Worm (Caenorhabditis elegans) whole organism, late embryonic: ENCODE results near the gene B0403.3.

Experiments
- C38D4.7 ChIP-seq: fragments of 200-800 bp; sonication (Bioruptor generic); optimal IDR thresholded peaks from 2 replicates; lab custom pipeline; 2018; ENCODE audit warnings: mild to moderate bottlenecking, missing genetic modification characterization, moderate library complexity, missing compliant biosample characterization
- K02D7.2 ChIP-seq: sonication (generic microtip); optimal IDR thresholded peaks from 2 replicates; lab custom pipeline; 2017; ENCODE audit warnings: mild to moderate bottlenecking, missing genetic modification characterization, missing compliant biosample characterization
- K09A11.1 ChIP-seq: sonication (generic microtip); optimal IDR thresholded peaks from 2 replicates; lab custom pipeline; 2017; ENCODE audit warnings: antibody characterized with exemption, mild to moderate bottlenecking, missing genetic modification characterization, missing compliant biosample characterization; ENCODE audit not compliant: insufficient read depth
- T23F11.4 ChIP-seq: fragments of 200-800 bp; sonication (Bioruptor generic); optimal IDR thresholded peaks from 2 replicates; lab custom pipeline; 2018; ENCODE audit warnings: mild to moderate bottlenecking, missing genetic modification characterization, missing compliant biosample characterization
- Y22D7AL.16 ChIP-seq: sonication (generic microtip); optimal IDR thresholded peaks from 2 replicates; lab custom pipeline; 2016; ENCODE audit warnings: missing genetic modification characterization, missing compliant biosample characterization
- ceh-14 ChIP-seq: sonication (generic microtip); optimal IDR thresholded peaks from 2 replicates; lab custom pipeline; 2016; ENCODE audit warnings: missing genotype, missing genetic modification characterization, missing compliant biosample characterization
- ceh-18 ChIP-seq: sonication (generic microtip); optimal IDR thresholded peaks from 2 replicates; lab custom pipeline; 2016; ENCODE audit warnings: missing genetic modification characterization, missing compliant biosample characterization
- ceh-2 ChIP-seq: sonication (generic microtip); optimal IDR thresholded peaks from 2 replicates; lab custom pipeline; 2016; ENCODE audit warnings: missing genotype, missing genetic modification characterization, missing compliant biosample characterization
- ceh-31 ChIP-seq: sonication (generic microtip); optimal IDR thresholded peaks from 2 replicates; lab custom pipeline; 2016; ENCODE audit warnings: missing genetic modification characterization, missing compliant biosample characterization
- ceh-45 ChIP-seq: fragments of 200-800 bp; sonication (Bioruptor generic); IDR thresholded peaks from 2 replicates; pipeline ENCODE4 v1.3.6; 2022; ENCODE audit warnings: missing genetic modification reagents, missing genetic modification characterization, missing compliant biosample characterization
- ceh-48 ChIP-seq: sonication (generic microtip); optimal IDR thresholded peaks from 2 replicates; lab custom pipeline; 2016; ENCODE audit warnings: missing genetic modification characterization, inconsistent platforms, missing compliant biosample characterization
- ceh-9 ChIP-seq: sonication (generic microtip); optimal IDR thresholded peaks from 2 replicates; lab custom pipeline; 2016; ENCODE audit warnings: mild to moderate bottlenecking, missing genetic modification characterization, inconsistent platforms, missing compliant biosample characterization
- elt-4 ChIP-seq: sonication (generic microtip); optimal IDR thresholded peaks from 2 replicates; lab custom pipeline; 2016; ENCODE audit warnings: missing genetic modification characterization, missing compliant biosample characterization
- ets-4 ChIP-seq: sonication (generic microtip); optimal IDR thresholded peaks from 2 replicates; lab custom pipeline; 2016; ENCODE audit warnings: missing genetic modification characterization, missing compliant biosample characterization
- eyg-1 ChIP-seq: sonication (generic microtip); optimal IDR thresholded peaks from 2 replicates; lab custom pipeline; 2016; ENCODE audit warnings: missing genotype, missing genetic modification characterization, missing compliant biosample characterization
- fkh-6 ChIP-seq: sonication (generic microtip); optimal IDR thresholded peaks from 2 replicates; lab custom pipeline; 2016; ENCODE audit warnings: missing genetic modification characterization, missing compliant biosample characterization
- gmeb-2 ChIP-seq: sonication (generic microtip); optimal IDR thresholded peaks from 2 replicates; lab custom pipeline; 2016; ENCODE audit warnings: missing genetic modification characterization, inconsistent platforms, missing compliant biosample characterization
- hlh-13 ChIP-seq: fragments of 200-800 bp; sonication (Bioruptor generic); optimal IDR thresholded peaks from 2 replicates; lab custom pipeline; 2018; ENCODE audit warnings: mild to moderate bottlenecking, missing genetic modification characterization, missing compliant biosample characterization
- hlh-15 ChIP-seq: sonication (generic microtip); optimal IDR thresholded peaks from 2 replicates; lab custom pipeline; 2016; ENCODE audit warnings: missing genetic modification characterization, missing compliant biosample characterization
- hlh-6 ChIP-seq: sonication (generic microtip); optimal IDR thresholded peaks from 2 replicates; lab custom pipeline; 2016; ENCODE audit warnings: missing genotype, missing genetic modification characterization, missing compliant biosample characterization
- mec-3 ChIP-seq: sonication (generic microtip); optimal IDR thresholded peaks from 2 replicates; lab custom pipeline; 2016; ENCODE audit warnings: borderline replicate concordance, missing genetic modification characterization, missing compliant biosample characterization
- nhr-232 ChIP-seq: sonication (generic microtip); optimal IDR thresholded peaks from 2 replicates; lab custom pipeline; 2016; ENCODE audit warnings: missing genetic modification characterization, missing compliant biosample characterization
- npax-4 ChIP-seq: sonication (generic microtip); optimal IDR thresholded peaks from 2 replicates; lab custom pipeline; 2016; ENCODE audit warnings: missing genetic modification characterization, missing compliant biosample characterization
- odd-2 ChIP-seq: sonication (generic microtip); optimal IDR thresholded peaks from 2 replicates; lab custom pipeline; 2017; ENCODE audit warnings: antibody characterized with exemption, mild to moderate bottlenecking, missing genetic modification characterization, missing compliant biosample characterization
- pag-3 ChIP-seq: sonication (generic microtip); optimal IDR thresholded peaks from 2 replicates; lab custom pipeline; 2016; ENCODE audit warnings: missing compliant biosample characterization, missing genetic modification characterization, borderline replicate concordance
- pat-9 ChIP-seq: fragments of 200-800 bp; sonication (Bioruptor generic); optimal IDR thresholded peaks from 2 replicates; lab custom pipeline; 2018; ENCODE audit warnings: mild to moderate bottlenecking, missing genetic modification characterization, moderate library complexity, missing compliant biosample characterization
- pha-4 ChIP-seq: fragments of 150-350 bp; optimal IDR thresholded peaks from 2 replicates; lab custom pipeline; 2018; ENCODE audit warnings: missing biosample characterization, missing genetic modification reagents, missing genetic modification characterization
- pqm-1 ChIP-seq: sonication (generic microtip); optimal IDR thresholded peaks from 2 replicates; lab custom pipeline; 2016; ENCODE audit warnings: missing genetic modification characterization, missing compliant biosample characterization
- ref-2 ChIP-seq: sonication (generic microtip); optimal IDR thresholded peaks from 2 replicates; lab custom pipeline; 2016; ENCODE audit warnings: missing genetic modification characterization, missing compliant biosample characterization
- sdc-2 ChIP-seq: sonication (generic microtip); optimal IDR thresholded peaks from 2 replicates; lab custom pipeline; 2016; ENCODE audit warnings: missing genotype, missing genetic modification characterization, missing compliant biosample characterization
- tbx-2 ChIP-seq: sonication (generic microtip); optimal IDR thresholded peaks from 2 replicates; lab custom pipeline; 2016; ENCODE audit warnings: missing genetic modification characterization, missing compliant biosample characterization
- tbx-7 ChIP-seq: sonication (generic microtip); optimal IDR thresholded peaks from 2 replicates; lab custom pipeline; 2016; ENCODE audit warnings: missing genotype, missing genetic modification characterization, missing compliant biosample characterization
- ttx-3 ChIP-seq: sonication (generic microtip); optimal IDR thresholded peaks from 2 replicates; lab custom pipeline; 2016; ENCODE audit warnings: missing genetic modification reagents, missing genetic modification characterization, missing compliant biosample characterization
- unc-42 ChIP-seq: sonication (generic microtip); optimal IDR thresholded peaks from 2 replicates; lab custom pipeline; 2016; ENCODE audit warnings: missing genotype, missing genetic modification characterization, missing compliant biosample characterization
- unc-86 ChIP-seq: sonication (generic microtip); optimal IDR thresholded peaks from 2 replicates; lab custom pipeline; 2016; ENCODE audit warnings: missing genetic modification characterization, missing compliant biosample characterization
- ztf-16 ChIP-seq: sonication (generic microtip); optimal IDR thresholded peaks from 2 replicates; lab custom pipeline; 2017; ENCODE audit warnings: missing genetic modification characterization, missing compliant biosample characterization

B0403.3 gene

ce11 chrX:7035937-7036336 is 27.2 kb downstream of the B0403.3 start, which contains the start of gene cest-19:
Gene cest-19 (minus strand): TSS chrX:7036037.
- TF ChIP-seq ets-4 (no peak), tbx-7 (tag; lab: Kevin White, UChicago) (no peak), ceh-14 (no peak), T23F11.4 (no peak), ref-2 (tag; lab: Kevin White, UChicago) (no peak), pqm-1 (tag; lab: Kevin White, UChicago) (no peak), mec-3 (tag; lab: Kevin White, UChicago) (no peak), tbx-2 (tag; lab: Kevin White, UChicago) (no peak), hlh-6 (no peak), gmeb-2 (tag; lab: Kevin White, UChicago) (no peak), ttx-3 (tag; lab: Kevin White, UChicago) (no peak), eyg-1 (tag; lab: Kevin White, UChicago) (no peak), pha-4 (tag; lab: Kevin White, UChicago) (no peak), pag-3 (no peak), ceh-48 (tag; lab: Kevin White, UChicago) (no peak), unc-42 (no peak)

ce11 chrX:7033716-7034270 is 29.3 kb downstream of the B0403.3 start:
- TF ChIP-seq odd-2 (tag; lab: Kevin White, UChicago) (no peak), ztf-16 (tag; lab: Kevin White, UChicago) (no peak), nhr-232 (tag; lab: Kevin White, UChicago) (no peak), elt-4 (tag; lab: Kevin White, UChicago) (no peak), K09A11.1 (tag; lab: Kevin White, UChicago) (no peak), Y22D7AL.16 (no peak), pat-9 (no peak), ref-2 (tag; lab: Kevin White, UChicago) (no peak), ceh-31 (tag; lab: Kevin White, UChicago) (no peak), tbx-2 (tag; lab: Kevin White, UChicago) (no peak), ttx-3 (tag; lab: Kevin White, UChicago) (no peak), ceh-45 (GFP tag; lab: Robert Waterston, UW) (no peak), npax-4 (tag; lab: Kevin White, UChicago) (no peak)

ce11 chrX:7028836-7029235 is 34.3 kb downstream of the B0403.3 start, which contains the start of gene flp-26:
Gene flp-26 (plus strand): TSS chrX:7029136.
- TF ChIP-seq ceh-18 (tag; lab: Kevin White, UChicago) (no peak), odd-2 (tag; lab: Kevin White, UChicago) (no peak), eyg-1 (tag; lab: Kevin White, UChicago) (no peak), ets-4 (no peak), ceh-2 (tag; lab: Kevin White, UChicago) (no peak), tbx-7 (tag; lab: Kevin White, UChicago) (no peak), unc-86 (no peak), ref-2 (tag; lab: Kevin White, UChicago) (no peak), ttx-3 (tag; lab: Kevin White, UChicago) (no peak), Y22D7AL.16 (no peak), tbx-2 (tag; lab: Kevin White, UChicago) (no peak), fkh-6 (no peak), K02D7.2 (tag; lab: Kevin White, UChicago) (no peak), ztf-16 (tag; lab: Kevin White, UChicago) (no peak), C38D4.7 (GFP tag; lab: Kevin White, UChicago) (no peak), ceh-9 (tag; lab: Kevin White, UChicago) (no peak), sdc-2 (tag; lab: Kevin White, UChicago) (no peak), elt-4 (tag; lab: Kevin White, UChicago) (no peak), hlh-13 (GFP tag; lab: Kevin White, UChicago) (no peak)

ce11 chrX:7019733-7020132 is 43.4 kb downstream of the B0403.3 start, which contains the start of gene cah-5:
Gene cah-5 (plus strand): TSS chrX:7020033.
- TF ChIP-seq ceh-48 (tag; lab: Kevin White, UChicago) (no peak), hlh-6 (no peak), gmeb-2 (tag; lab: Kevin White, UChicago) (no peak), hlh-15 (tag; lab: Kevin White, UChicago) (no peak)
